Fruit fly (Drosophila melanogaster) whole organism, embryonic: ENCODE measurements around the gene PolA1.

ENCODE experiments used
- ATbp ChIP-seq: fragments of 200-800 bp; sonication (Bioruptor generic); optimal IDR thresholded peaks from 2 replicates; lab custom pipeline; 2017; ENCODE audit warnings: missing biosample characterization, mild to moderate bottlenecking, missing genetic modification characterization, missing genetic modification reagents
- CG1024 ChIP-seq: fragments of 200-800 bp; sonication (Bioruptor generic); IDR thresholded peaks from 2 replicates; pipeline ENCODE4 v1.3.6; 2022; ENCODE audit warnings: missing biosample characterization, missing genetic modification characterization
- CG11093 ChIP-seq: fragments of 200-800 bp; sonication (Bioruptor generic); IDR thresholded peaks from 3 replicates; pipeline ENCODE4 v1.3.6; 2022; ENCODE audit warnings: missing biosample characterization, missing genetic modification characterization
- CG11696 ChIP-seq: fragments of 200-800 bp; sonication (Bioruptor generic); IDR thresholded peaks from 2 replicates; pipeline ENCODE4 v1.3.6; 2022; ENCODE audit warnings: missing biosample characterization, missing genetic modification characterization
- CG12391 ChIP-seq: fragments of 200-800 bp; sonication (Bioruptor generic); optimal IDR thresholded peaks from 3 replicates; lab custom pipeline; 2018; ENCODE audit warnings: missing biosample characterization, mild to moderate bottlenecking, missing genetic modification characterization, moderate library complexity
- CG12659 ChIP-seq: fragments of 200-800 bp; sonication (Bioruptor generic); optimal IDR thresholded peaks from 3 replicates; lab custom pipeline; 2017; ENCODE audit warnings: mild to moderate bottlenecking, missing biosample characterization, missing genetic modification reagents, missing genetic modification characterization
- CG1602 ChIP-seq: fragments of 200-800 bp; sonication (Bioruptor generic); optimal IDR thresholded peaks from 3 replicates; lab custom pipeline; 2016; ENCODE audit warnings: missing biosample characterization, missing genetic modification characterization
- CG1603 ChIP-seq: fragments of 200-800 bp; sonication (Bioruptor generic); optimal IDR thresholded peaks from 2 replicates; lab custom pipeline; 2019; ENCODE audit warnings: missing biosample characterization, mild to moderate bottlenecking, missing genetic modification characterization, moderate library complexity
- CG17568 ChIP-seq: fragments of 200-800 bp; sonication (Bioruptor generic); optimal IDR thresholded peaks from 2 replicates; lab custom pipeline; 2018; ENCODE audit warnings: missing biosample characterization, mild to moderate bottlenecking, missing genetic modification characterization, moderate library complexity
- CG30403 ChIP-seq: fragments of 200-800 bp; sonication (Bioruptor generic); optimal IDR thresholded peaks from 3 replicates; lab custom pipeline; 2016; ENCODE audit warnings: missing biosample characterization, missing genetic modification characterization
- CG32772 ChIP-seq: fragments of 200-800 bp; sonication (Bioruptor generic); IDR thresholded peaks from 2 replicates; pipeline ENCODE4 v1.3.6; 2022; ENCODE audit warnings: missing biosample characterization, missing genetic modification characterization
- CG33557 ChIP-seq: fragments of 200-800 bp; sonication (Bioruptor generic); optimal IDR thresholded peaks from 2 replicates; lab custom pipeline; 2019; ENCODE audit warnings: missing biosample characterization, mild to moderate bottlenecking, missing genetic modification characterization, moderate library complexity
- CG3838 ChIP-seq: fragments of 200-800 bp; sonication (Bioruptor generic); optimal IDR thresholded peaks from 3 replicates; lab custom pipeline; 2016; ENCODE audit warnings: missing biosample characterization, missing genetic modification characterization
- CG3847 ChIP-seq: fragments of 200-800 bp; sonication (Bioruptor generic); IDR thresholded peaks from 2 replicates; pipeline ENCODE4 v1.3.6; 2022; ENCODE audit warnings: missing biosample characterization, missing genetic modification characterization
- CG42726 ChIP-seq: fragments of 200-800 bp; sonication (Bioruptor generic); IDR thresholded peaks from 2 replicates; pipeline ENCODE4 v1.3.6; 2022; ENCODE audit warnings: missing biosample characterization, missing genetic modification characterization; ENCODE audit not compliant: partially characterized antibody
- CG5245 ChIP-seq: fragments of 200-800 bp; sonication (Bioruptor generic); optimal IDR thresholded peaks from 3 replicates; lab custom pipeline; 2016; ENCODE audit warnings: missing biosample characterization, missing genetic modification characterization
- CG5953 ChIP-seq: fragments of 200-800 bp; sonication (Bioruptor generic); IDR thresholded peaks from 2 replicates; pipeline ENCODE4 v1.3.6; 2022; ENCODE audit warnings: missing biosample characterization, missing genetic modification characterization
- CrebB ChIP-seq: fragments of 200-800 bp; sonication (Bioruptor generic); optimal IDR thresholded peaks from 3 replicates; lab custom pipeline; 2018; ENCODE audit warnings: missing biosample characterization, mild to moderate bottlenecking, missing genetic modification characterization
- E2f2 ChIP-seq: fragments of 200-800 bp; sonication (Bioruptor generic); IDR thresholded peaks from 2 replicates; pipeline ENCODE4 v1.3.6; 2022; ENCODE audit warnings: missing biosample characterization, missing genetic modification characterization
- Hand ChIP-seq: fragments of 200-800 bp; sonication (Bioruptor generic); optimal IDR thresholded peaks from 2 replicates; lab custom pipeline; 2017; ENCODE audit warnings: mild to moderate bottlenecking, missing biosample characterization, missing genetic modification reagents, missing genetic modification characterization
- Hmr ChIP-seq: fragments of 200-800 bp; sonication (Bioruptor generic); optimal IDR thresholded peaks from 3 replicates; lab custom pipeline; 2017; ENCODE audit warnings: mild to moderate bottlenecking, missing biosample characterization, missing genetic modification reagents, missing genetic modification characterization
- Hr3 ChIP-seq: fragments of 200-800 bp; sonication (Bioruptor generic); optimal IDR thresholded peaks from 3 replicates; lab custom pipeline; 2016; ENCODE audit warnings: missing biosample characterization, missing genetic modification characterization
- Hr39 ChIP-seq: fragments of >200 bp; optimal IDR thresholded peaks from 2 replicates; lab custom pipeline; 2017
- Kr ChIP-seq: fragments of 200-800 bp; sonication (Bioruptor generic); optimal IDR thresholded peaks from 2 replicates; lab custom pipeline; 2017; ENCODE audit warnings: missing biosample characterization, mild to moderate bottlenecking, missing genetic modification characterization
- Med ChIP-seq: fragments of 200-800 bp; sonication (Bioruptor generic); peaks from one replicate; lab custom pipeline; 2016; ENCODE audit warnings: missing biosample characterization, missing genetic modification characterization, mild to moderate bottlenecking, inconsistent platforms, moderate library complexity
- NC2α ChIP-seq: fragments of 200-800 bp; sonication (Bioruptor generic); optimal IDR thresholded peaks from 2 replicates; lab custom pipeline; 2016; ENCODE audit warnings: missing biosample characterization, missing genetic modification characterization
- Oaz ChIP-seq: fragments of 200-800 bp; sonication (Bioruptor generic); IDR thresholded peaks from 2 replicates; pipeline ENCODE4 v1.3.6; 2022; ENCODE audit warnings: missing biosample characterization, missing genetic modification characterization
- Optix ChIP-seq: fragments of 200-800 bp; sonication (Bioruptor generic); IDR thresholded peaks from 3 replicates; pipeline ENCODE4 v1.3.6; 2022; ENCODE audit warnings: missing biosample characterization, missing genetic modification characterization
- Six4 ChIP-seq: fragments of 200-800 bp; sonication (Bioruptor generic); optimal IDR thresholded peaks from 2 replicates; lab custom pipeline; 2016; ENCODE audit warnings: missing biosample characterization, missing genetic modification characterization
- TFAM ChIP-seq: fragments of 200-800 bp; sonication (Bioruptor generic); optimal IDR thresholded peaks from 2 replicates; lab custom pipeline; 2017; ENCODE audit warnings: missing biosample characterization, missing genetic modification characterization, inconsistent platforms
- Trl ChIP-seq, 3 experiments: fragments of >200 bp in 2 of 3; fragments of 200-800 bp in 1 of 3; sonication (Bioruptor generic) in 1 of 3; optimal IDR thresholded peaks; 2 replicates in 1 of 3; 3 replicates in 2 of 3; lab custom pipeline; 2016 to 2017; ENCODE audit warnings: missing biosample characterization in 1 of 3, missing genetic modification characterization in 1 of 3
- ato ChIP-seq: fragments of 200-800 bp; sonication (Bioruptor generic); IDR thresholded peaks from 2 replicates; pipeline ENCODE4 v1.3.6; 2022; ENCODE audit warnings: missing biosample characterization, missing genetic modification characterization; ENCODE audit not compliant: partially characterized antibody
- bab2 ChIP-seq: fragments of 200-800 bp; sonication (Bioruptor generic); optimal IDR thresholded peaks from 2 replicates; lab custom pipeline; 2016; ENCODE audit warnings: missing biosample characterization, missing genetic modification characterization
- br ChIP-seq: fragments of >200 bp; optimal IDR thresholded peaks from 2 replicates; lab custom pipeline; 2017
- cas ChIP-seq: fragments of 200-800 bp; sonication (Bioruptor generic); IDR thresholded peaks from 2 replicates; pipeline ENCODE4 v1.3.6; 2022; ENCODE audit warnings: missing biosample characterization, missing genetic modification characterization
- crol ChIP-seq: fragments of 200-800 bp; sonication (Bioruptor generic); IDR thresholded peaks from 2 replicates; pipeline ENCODE4 v1.3.6; 2022; ENCODE audit warnings: missing biosample characterization, missing genetic modification characterization
- ems ChIP-seq: fragments of 200-800 bp; sonication (Bioruptor generic); optimal IDR thresholded peaks from 3 replicates; lab custom pipeline; 2016; ENCODE audit warnings: missing biosample characterization, missing genetic modification characterization
- exex ChIP-seq: fragments of 200-800 bp; sonication (Bioruptor generic); optimal IDR thresholded peaks from 4 replicates; lab custom pipeline; 2018; ENCODE audit warnings: missing biosample characterization, mild to moderate bottlenecking, missing genetic modification characterization, moderate library complexity
- eyg ChIP-seq: fragments of 200-800 bp; sonication (Bioruptor generic); optimal IDR thresholded peaks from 3 replicates; lab custom pipeline; 2016; ENCODE audit warnings: missing biosample characterization, missing genetic modification characterization
- ftz-f1 ChIP-seq: fragments of 200-800 bp; sonication (Bioruptor generic); optimal IDR thresholded peaks from 2 replicates; lab custom pipeline; 2016; ENCODE audit warnings: missing biosample characterization, missing genetic modification characterization
- hth ChIP-seq: fragments of >200 bp; optimal IDR thresholded peaks from 2 replicates; lab custom pipeline; 2017; ENCODE audit warnings: inconsistent platforms
- inv ChIP-seq: fragments of 200-800 bp; sonication (Bioruptor generic); IDR thresholded peaks from 2 replicates; pipeline ENCODE4 v1.3.6; 2022; ENCODE audit warnings: missing biosample characterization, missing genetic modification characterization; ENCODE audit not compliant: partially characterized antibody
- lov ChIP-seq, 2 experiments: fragments of 200-800 bp in 1 of 2; fragments of >200 bp in 1 of 2; sonication (Bioruptor generic) in 1 of 2; IDR thresholded peaks in 1 of 2; optimal IDR thresholded peaks in 1 of 2; 2 replicates in 1 of 2; 3 replicates in 1 of 2; pipeline versions ENCODE4 v1.3.6 to Lab custom; 2017 to 2022; ENCODE audit warnings: missing biosample characterization in 1 of 2, missing genetic modification characterization in 1 of 2
- nerfin-1 ChIP-seq: fragments of 200-800 bp; sonication (Bioruptor generic); optimal IDR thresholded peaks from 3 replicates; lab custom pipeline; 2019; ENCODE audit warnings: missing biosample characterization, mild to moderate bottlenecking, missing genetic modification characterization, moderate library complexity
- oc ChIP-seq: fragments of 200-800 bp; sonication (Bioruptor generic); optimal IDR thresholded peaks from 2 replicates; lab custom pipeline; 2018; ENCODE audit warnings: missing biosample characterization, mild to moderate bottlenecking, missing genetic modification characterization, moderate library complexity
- org-1 ChIP-seq: fragments of 200-800 bp; sonication (Bioruptor generic); optimal IDR thresholded peaks from 2 replicates; lab custom pipeline; 2017; ENCODE audit warnings: missing biosample characterization, missing genetic modification characterization
- pnt ChIP-seq: fragments of 200-800 bp; sonication (Bioruptor generic); optimal IDR thresholded peaks from 3 replicates; lab custom pipeline; 2016; ENCODE audit warnings: missing biosample characterization, missing genetic modification characterization
- pum ChIP-seq: fragments of 200-800 bp; sonication (Bioruptor generic); optimal IDR thresholded peaks from 2 replicates; lab custom pipeline; 2016; ENCODE audit warnings: missing biosample characterization, missing genetic modification characterization
- tap ChIP-seq: fragments of 200-800 bp; optimal IDR thresholded peaks from 3 replicates; lab custom pipeline; 2019; ENCODE audit warnings: missing biosample characterization, mild to moderate bottlenecking, missing genetic modification characterization, moderate library complexity
- tx ChIP-seq: fragments of 200-800 bp; sonication (Bioruptor generic); optimal IDR thresholded peaks from 2 replicates; lab custom pipeline; 2016; ENCODE audit warnings: missing biosample characterization, missing genetic modification characterization
- usp ChIP-seq: fragments of >200 bp; optimal IDR thresholded peaks from 2 replicates; lab custom pipeline; 2017; ENCODE audit warnings: missing biosample characterization, missing genetic modification characterization
- zen ChIP-seq: fragments of 200-800 bp; sonication (Bioruptor generic); optimal IDR thresholded peaks from 3 replicates; lab custom pipeline; 2018; ENCODE audit warnings: missing biosample characterization, mild to moderate bottlenecking, missing genetic modification characterization, moderate library complexity

Gene PolA1

dm6 chr3R:21660659-21661126 is 10.9 kb downstream of the PolA1 start, which contains the start of gene E2f1 (continued):
- no peak for TF ChIP-seq Med (GFP tag; lab: Kevin White, UChicago)
- no peak for TF ChIP-seq exex (tag; lab: Kevin White, UChicago)
- no peak for TF ChIP-seq br (lab: Kevin White, UChicago)
- TF ChIP-seq Oaz = no peak
- peak; percentile 53 for TF ChIP-seq CG17568 (GFP tag; lab: Kevin White, UChicago)
- no peak for TF ChIP-seq TFAM
- TF ChIP-seq CG42726 (GFP tag; lab: Robert Waterston, UW) = 0 out of 2 replicates have a peak, but pooled peaks have one; percentile 55
- TF ChIP-seq eyg (GFP tag; lab: Kevin White, UChicago) = no peak
- no peak for TF ChIP-seq Kr
- no peak for TF ChIP-seq Hmr (GFP tag; lab: Kevin White, UChicago)
- TF ChIP-seq crol (GFP tag; lab: Robert Waterston, UW) = no peak
- TF ChIP-seq CG12659 (GFP tag; lab: Kevin White, UChicago) = peak; percentile 68
- TF ChIP-seq CG33557 (GFP tag; lab: Kevin White, UChicago) = peak; percentile 11
- TF ChIP-seq Hr39 (lab: Kevin White, UChicago) = no peak
- TF ChIP-seq Hand (GFP tag; lab: Kevin White, UChicago) = no peak
- TF ChIP-seq inv (GFP tag; lab: Robert Waterston, UW) = peak; percentile 68
- no peak for TF ChIP-seq Optix (GFP tag; lab: Robert Waterston, UW)
- TF ChIP-seq ato (GFP tag; lab: Robert Waterston, UW) = no peak
- no peak for TF ChIP-seq CG11093 (GFP tag; lab: Robert Waterston, UW)
- no peak for TF ChIP-seq Six4 (GFP tag; lab: Kevin White, UChicago)
- TF ChIP-seq ems (GFP tag; lab: Kevin White, UChicago) = no peak
- TF ChIP-seq CrebB (tag; lab: Kevin White, UChicago) = peak; percentile 40
- peak; percentile 31; the same call in 1 of the 2 replicates for TF ChIP-seq CG32772
- TF ChIP-seq hth (lab: Kevin White, UChicago) = no peak
- no peak for TF ChIP-seq cas (GFP tag; lab: Robert Waterston, UW)
- no peak for TF ChIP-seq Trl (optimal IDR thresholded peaks at IDR 0.05; lab: Kevin White, UChicago)
- no peak for TF ChIP-seq Trl (GFP tag; optimal IDR thresholded peaks at IDR 0.05; lab: Kevin White, UChicago)
- peak; percentile 5 for TF ChIP-seq org-1
- TF ChIP-seq lov (optimal IDR thresholded peaks at IDR 0.05; lab: Kevin White, UChicago) = no peak
- 0 out of 3 replicates have a peak, but pooled peaks have one; percentile 38 for TF ChIP-seq lov (GFP tag; IDR thresholded peaks at IDR 0.05; lab: Robert Waterston, UW)
- TF ChIP-seq usp = no peak
- no peak for TF ChIP-seq ATbp (GFP tag; lab: Kevin White, UChicago)
- TF ChIP-seq CG11696 (GFP tag; lab: Robert Waterston, UW) = no peak
- TF ChIP-seq pnt (GFP tag; lab: Kevin White, UChicago) = no peak
- TF ChIP-seq CG30403 (GFP tag; lab: Kevin White, UChicago) = no peak
- no peak for TF ChIP-seq CG5953 (GFP tag; lab: Robert Waterston, UW)
- no peak for TF ChIP-seq bab2 (GFP tag; lab: Kevin White, UChicago)
- TF ChIP-seq zen (tag; lab: Kevin White, UChicago) = peak; percentile 16
- TF ChIP-seq pum (GFP tag; lab: Kevin White, UChicago) = no peak
- TF ChIP-seq nerfin-1 (tag; lab: Kevin White, UChicago) = no peak
- peak; percentile 15 for TF ChIP-seq NC2α (GFP tag; lab: Kevin White, UChicago)
- TF ChIP-seq Hr3 (GFP tag; lab: Kevin White, UChicago) = no peak
- peak; percentile 90 for TF ChIP-seq E2f2 (GFP tag; lab: Robert Waterston, UW)
- peak; percentile 68 for TF ChIP-seq CG1603 (tag; lab: Kevin White, UChicago)
- TF ChIP-seq tap = no peak
- peak; percentile 73 for TF ChIP-seq ftz-f1 (GFP tag; lab: Kevin White, UChicago)
- TF ChIP-seq tx (GFP tag; lab: Kevin White, UChicago) = no peak
- no peak; the same call in 1 of the 2 replicates for TF ChIP-seq CG3847 (GFP tag; lab: Robert Waterston, UW)
- no peak for TF ChIP-seq CG5245
- no peak for TF ChIP-seq CG1602 (GFP tag; lab: Kevin White, UChicago)
- no peak for TF ChIP-seq CG1024 (GFP tag; lab: Robert Waterston, UW)
- no peak for TF ChIP-seq oc (tag; lab: Kevin White, UChicago)
- peak; percentile 19 for TF ChIP-seq CG3838 (GFP tag; lab: Kevin White, UChicago)
- TF ChIP-seq CG12391 (tag; lab: Kevin White, UChicago) = peak; percentile 23
